Fruit fly (Drosophila melanogaster): Measurements from ENCODE around the gene Apoltp.

DNA sequence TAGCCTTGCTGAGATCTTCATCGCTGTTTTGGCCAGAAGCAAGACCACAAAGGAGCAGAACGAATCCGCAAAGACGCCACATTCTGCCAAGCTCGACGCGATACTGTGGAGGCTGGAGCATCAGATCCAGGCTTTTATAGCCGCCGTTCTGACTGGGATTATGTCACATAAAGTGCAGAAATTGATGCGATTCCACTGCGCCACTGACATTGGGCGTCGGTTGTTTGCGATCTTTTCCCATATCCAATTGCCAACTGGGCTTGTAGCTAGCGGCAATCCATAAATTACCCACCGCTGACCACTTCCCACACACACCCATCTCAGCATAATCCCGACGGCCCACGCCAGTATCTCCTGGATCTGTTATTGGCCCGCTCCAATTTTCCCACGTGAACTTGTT, 33.2 kb upstream of the Apoltp start, which contains the start of gene CG4382:
- TF ChIP-seq CG8478 (optimal IDR thresholded peaks at IDR 0.05) (no peak), CTCF (optimal IDR thresholded peaks at IDR 0.05) (no peak)
